Fruit fly (Drosophila melanogaster) S2 (cell line): ENCODE data around the gene CG4073.

Experiments
- CG8478 ChIP-seq: fragments of >200 bp; optimal IDR thresholded peaks from 2 replicates; lab custom pipeline; 2018
- CTCF ChIP-seq, 2 experiments: fragments of >200 bp; optimal IDR thresholded peaks; 2 replicates each; lab custom pipeline; 2018

DNA sequence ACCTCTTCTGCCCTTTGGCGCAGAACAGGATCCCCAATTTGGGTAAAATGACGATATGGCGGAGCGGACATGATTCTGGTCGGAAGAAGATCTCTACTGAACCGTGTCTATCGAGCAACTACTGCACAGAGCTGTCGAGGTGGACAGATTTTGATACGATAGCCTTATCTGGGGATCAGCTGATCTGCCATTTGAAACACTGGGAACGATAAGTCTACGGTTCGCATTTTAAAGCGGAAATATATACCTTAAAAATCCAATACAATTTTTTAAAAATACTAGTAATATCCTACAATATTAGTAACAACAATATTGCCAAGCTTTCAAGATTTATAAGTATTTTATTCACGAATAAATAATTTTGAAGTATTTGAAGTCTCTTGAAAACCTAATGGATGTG, 5.3 kb upstream of the CG4073 start, which contains the start of gene CG31373:
- TF ChIP-seq CTCF (optimal IDR thresholded peaks at IDR 0.05; lab: Kevin White, UChicago), result no peak
- no peak for TF ChIP-seq CG8478
